Fruit fly (Drosophila melanogaster): Measurements from ENCODE around the gene AdamTS-A.

The AdamTS-A gene

dm6 chr3R:15482858-15483257, 6.9 kb upstream of the AdamTS-A start, which contains the start of gene Rh6:
Gene Rh6 (plus strand): TSS chr3R:15483158.
- no peak for TF ChIP-seq Abd-B (GFP tag; optimal IDR thresholded peaks at IDR 0.05)
- TF ChIP-seq Sp1 (GFP tag; optimal IDR thresholded peaks at IDR 0.05) = no peak
- no peak for TF ChIP-seq usp (GFP tag; optimal IDR thresholded peaks at IDR 0.05)
- TF ChIP-seq Mio (GFP tag; optimal IDR thresholded peaks at IDR 0.05) = no peak
- no peak for TF ChIP-seq rgr (GFP tag; optimal IDR thresholded peaks at IDR 0.05)
- TF ChIP-seq pan (optimal IDR thresholded peaks at IDR 0.05) = no peak
- TF ChIP-seq fru (GFP tag; optimal IDR thresholded peaks at IDR 0.05) = no peak
- no peak for TF ChIP-seq Dif (GFP tag; optimal IDR thresholded peaks at IDR 0.05; ENCODE audit: partially characterized antibody)
- no peak for TF ChIP-seq N (GFP tag; optimal IDR thresholded peaks at IDR 0.05)
- no peak for TF ChIP-seq Rel (GFP tag; optimal IDR thresholded peaks at IDR 0.05)
- no peak for TF ChIP-seq Rel (tag; optimal IDR thresholded peaks at IDR 0.05)
- TF ChIP-seq Hnf4 (GFP tag; optimal IDR thresholded peaks at IDR 0.05) = no peak
- TF ChIP-seq Hr78 (GFP tag; optimal IDR thresholded peaks at IDR 0.05) = no peak
- no peak for TF ChIP-seq ey (GFP tag; optimal IDR thresholded peaks at IDR 0.05)
- no peak for TF ChIP-seq dl (GFP tag; optimal IDR thresholded peaks at IDR 0.05; ENCODE audit: insufficient read depth in 1 of 2, partially characterized antibody in 2 of 2)
- no peak for TF ChIP-seq woc (GFP tag; optimal IDR thresholded peaks at IDR 0.05)
- TF ChIP-seq dmrt93B (GFP tag; optimal IDR thresholded peaks at IDR 0.05) = no peak

- no peak for TF ChIP-seq rgr (GFP tag; optimal IDR thresholded peaks at IDR 0.05)
- TF ChIP-seq sage (GFP tag; optimal IDR thresholded peaks at IDR 0.05) = no peak
- no peak for TF ChIP-seq Hnf4 (GFP tag; optimal IDR thresholded peaks at IDR 0.05)
Observed at dm6 chr3R:15481606-15482005, 5.6 kb upstream of the AdamTS-A start, which contains the start of gene B9d1. Gene B9d1 (plus strand): TSS chr3R:15481906.

- TF ChIP-seq pan (optimal IDR thresholded peaks at IDR 0.05) (no peak), br (GFP tag; optimal IDR thresholded peaks at IDR 0.05) (no peak), Hr78 (GFP tag; optimal IDR thresholded peaks at IDR 0.05) (no peak), dmrt93B (GFP tag; optimal IDR thresholded peaks at IDR 0.05) (no peak), usp (GFP tag; optimal IDR thresholded peaks at IDR 0.05) (no peak), psq (GFP tag; optimal IDR thresholded peaks at IDR 0.05) (no peak), brk (GFP tag; optimal IDR thresholded peaks at IDR 0.05) (no peak), jim (GFP tag; optimal IDR thresholded peaks at IDR 0.05) (no peak), Mio (GFP tag; optimal IDR thresholded peaks at IDR 0.05) (no peak), foxo (GFP tag; optimal IDR thresholded peaks at IDR 0.05) (no peak), N (GFP tag; optimal IDR thresholded peaks at IDR 0.05) (no peak), tai (GFP tag; optimal IDR thresholded peaks at IDR 0.05) (no peak)
Observed at dm6 chr3R:15480068-15480467, 4.1 kb upstream of the AdamTS-A start.

dm6 chr3R:15474820-15475219, 1.2 kb downstream of the AdamTS-A start:
- TF ChIP-seq foxo (GFP tag; optimal IDR thresholded peaks at IDR 0.05) = no peak
- TF ChIP-seq h (GFP tag; optimal IDR thresholded peaks at IDR 0.05) = no peak

- no peak for TF ChIP-seq jim (GFP tag; optimal IDR thresholded peaks at IDR 0.05)
- TF ChIP-seq h (GFP tag; optimal IDR thresholded peaks at IDR 0.05) = no peak
- no peak for TF ChIP-seq sv (GFP tag; optimal IDR thresholded peaks at IDR 0.05)
- no peak for TF ChIP-seq Hr78 (GFP tag; optimal IDR thresholded peaks at IDR 0.05)
- TF ChIP-seq dsf (GFP tag; optimal IDR thresholded peaks at IDR 0.05; ENCODE audit: borderline replicate concordance) = no peak
- TF ChIP-seq Mio (GFP tag; optimal IDR thresholded peaks at IDR 0.05) = no peak
- no peak for TF ChIP-seq foxo (GFP tag; optimal IDR thresholded peaks at IDR 0.05)
- TF ChIP-seq usp (GFP tag; optimal IDR thresholded peaks at IDR 0.05) = no peak
- no peak for TF ChIP-seq woc (GFP tag; optimal IDR thresholded peaks at IDR 0.05)
- TF ChIP-seq Vsx2 (GFP tag; optimal IDR thresholded peaks at IDR 0.05; ENCODE audit: partially characterized antibody) = no peak
- TF ChIP-seq Abd-B (GFP tag; optimal IDR thresholded peaks at IDR 0.05) = no peak
- no peak for TF ChIP-seq brk (GFP tag; optimal IDR thresholded peaks at IDR 0.05)
- TF ChIP-seq OdsH (GFP tag; optimal IDR thresholded peaks at IDR 0.05) = no peak
- TF ChIP-seq Jra (GFP tag; optimal IDR thresholded peaks at IDR 0.05) = no peak
- no peak for TF ChIP-seq psq (GFP tag; optimal IDR thresholded peaks at IDR 0.05)
Observed at dm6 chr3R:15473360-15473938, 2.5 kb downstream of the AdamTS-A start.
